Fruit fly (Drosophila melanogaster): ENCODE measurements around the gene mth.

mth gene

dm6 chr3L:346656-347640, at the start of gene mth:
Gene mth (minus strand): TSS chr3L:346957.
- peak; percentile 61 for TF ChIP-seq Jra (GFP tag; optimal IDR thresholded peaks at IDR 0.05)
- TF ChIP-seq lola (GFP tag; optimal IDR thresholded peaks at IDR 0.05): no peak
- peak; percentile 37 for TF ChIP-seq h (GFP tag; optimal IDR thresholded peaks at IDR 0.05)
- no peak for TF ChIP-seq Mio (GFP tag; optimal IDR thresholded peaks at IDR 0.05)
- no peak for TF ChIP-seq psq (GFP tag; optimal IDR thresholded peaks at IDR 0.05)
- peak; percentile 22 for TF ChIP-seq CG32264 (GFP tag; optimal IDR thresholded peaks at IDR 0.05)
- no peak for TF ChIP-seq Vsx2 (GFP tag; optimal IDR thresholded peaks at IDR 0.05; ENCODE audit: partially characterized antibody)
- no peak for TF ChIP-seq sage (GFP tag; optimal IDR thresholded peaks at IDR 0.05)
- peak; percentile 28 for TF ChIP-seq brk (GFP tag; optimal IDR thresholded peaks at IDR 0.05)
- TF ChIP-seq Hr83 (GFP tag; optimal IDR thresholded peaks at IDR 0.05; ENCODE audit: poor library complexity, severe bottlenecking): no peak
- TF ChIP-seq jim (GFP tag; optimal IDR thresholded peaks at IDR 0.05): no peak
- TF ChIP-seq N (GFP tag; optimal IDR thresholded peaks at IDR 0.05): peak; percentile 75
- no peak for TF ChIP-seq Dif (GFP tag; optimal IDR thresholded peaks at IDR 0.05; ENCODE audit: partially characterized antibody)
- TF ChIP-seq br (GFP tag; optimal IDR thresholded peaks at IDR 0.05): peak; percentile 38
- TF ChIP-seq rgr (GFP tag; optimal IDR thresholded peaks at IDR 0.05): peak; percentile 44
- no peak for TF ChIP-seq GATAd (GFP tag; optimal IDR thresholded peaks at IDR 0.05)
- no peak for TF ChIP-seq Myc (optimal IDR thresholded peaks at IDR 0.05)
- TF ChIP-seq OdsH (GFP tag; optimal IDR thresholded peaks at IDR 0.05): no peak
- TF ChIP-seq fru (GFP tag; optimal IDR thresholded peaks at IDR 0.05): peak; percentile 53
- TF ChIP-seq Sp1 (GFP tag; optimal IDR thresholded peaks at IDR 0.05): peak; percentile 41
- TF ChIP-seq dmrt93B (GFP tag; optimal IDR thresholded peaks at IDR 0.05): peak; percentile 6
- peak; percentile 62 for TF ChIP-seq HLH106 (tag; optimal IDR thresholded peaks at IDR 0.05)
- TF ChIP-seq Abd-B (GFP tag; optimal IDR thresholded peaks at IDR 0.05): no peak
- TF ChIP-seq Rel (GFP tag; optimal IDR thresholded peaks at IDR 0.05): peak; percentile 16
- TF ChIP-seq Rel (tag; optimal IDR thresholded peaks at IDR 0.05): peak; percentile 25
- TF ChIP-seq pan (optimal IDR thresholded peaks at IDR 0.05): no peak
- peak; percentile 47 for TF ChIP-seq CG9705 (GFP tag; optimal IDR thresholded peaks at IDR 0.05)
- TF ChIP-seq sv (GFP tag; optimal IDR thresholded peaks at IDR 0.05): peak; percentile 21
- peak; percentile 73 for TF ChIP-seq woc (GFP tag; optimal IDR thresholded peaks at IDR 0.05)
- peak; percentile 63 for TF ChIP-seq Hnf4 (GFP tag; optimal IDR thresholded peaks at IDR 0.05)
- peak; percentile 60 for TF ChIP-seq dsf (GFP tag; optimal IDR thresholded peaks at IDR 0.05; ENCODE audit: borderline replicate concordance)
- TF ChIP-seq ey (GFP tag; optimal IDR thresholded peaks at IDR 0.05): peak; percentile 20
- no peak for TF ChIP-seq CrebA (GFP tag; optimal IDR thresholded peaks at IDR 0.05; ENCODE audit: borderline replicate concordance)
- peak; percentile 42 for TF ChIP-seq Hr78 (GFP tag; optimal IDR thresholded peaks at IDR 0.05)
- peak in 1 of 2 experiments; percentile 62 for TF ChIP-seq foxo (GFP tag; optimal IDR thresholded peaks at IDR 0.05)

- TF ChIP-seq Mio (GFP tag; optimal IDR thresholded peaks at IDR 0.05) (no peak), h (GFP tag; optimal IDR thresholded peaks at IDR 0.05) (peak; percentile 1)
Observed at dm6 chr3L:395192-395591, 48.4 kb upstream of the mth start.

dm6 chr3L:392622-393159, 45.9 kb upstream of the mth start, which contains the start of gene trh:
Gene trh (minus strand): TSS chr3L:392633.
- TF ChIP-seq ey (GFP tag; optimal IDR thresholded peaks at IDR 0.05): no peak
- TF ChIP-seq dl (GFP tag; optimal IDR thresholded peaks at IDR 0.05; ENCODE audit: insufficient read depth in 1 of 2, partially characterized antibody in 2 of 2): peak; percentile 61 to 66
- TF ChIP-seq Vsx2 (GFP tag; optimal IDR thresholded peaks at IDR 0.05; ENCODE audit: partially characterized antibody): peak; percentile 8
- peak; percentile 60 for TF ChIP-seq Dif (GFP tag; optimal IDR thresholded peaks at IDR 0.05; ENCODE audit: partially characterized antibody)
- no peak for TF ChIP-seq pan (optimal IDR thresholded peaks at IDR 0.05)
- no peak for TF ChIP-seq brk (GFP tag; optimal IDR thresholded peaks at IDR 0.05)
- no peak for TF ChIP-seq dsf (GFP tag; optimal IDR thresholded peaks at IDR 0.05; ENCODE audit: borderline replicate concordance)
- TF ChIP-seq sv (GFP tag; optimal IDR thresholded peaks at IDR 0.05): no peak
- TF ChIP-seq N (GFP tag; optimal IDR thresholded peaks at IDR 0.05): no peak
- no peak for TF ChIP-seq Abd-B (GFP tag; optimal IDR thresholded peaks at IDR 0.05)
- no peak for TF ChIP-seq Hnf4 (GFP tag; optimal IDR thresholded peaks at IDR 0.05)
- no peak for TF ChIP-seq Hr78 (GFP tag; optimal IDR thresholded peaks at IDR 0.05)
- TF ChIP-seq CrebA (GFP tag; optimal IDR thresholded peaks at IDR 0.05; ENCODE audit: borderline replicate concordance): peak; percentile 23
- no peak for TF ChIP-seq jim (GFP tag; optimal IDR thresholded peaks at IDR 0.05)
- TF ChIP-seq Mio (GFP tag; optimal IDR thresholded peaks at IDR 0.05): no peak
- TF ChIP-seq Sp1 (GFP tag; optimal IDR thresholded peaks at IDR 0.05): no peak
- no peak for TF ChIP-seq CG32264 (GFP tag; optimal IDR thresholded peaks at IDR 0.05)
- no peak for TF ChIP-seq fru (GFP tag; optimal IDR thresholded peaks at IDR 0.05)
- no peak for TF ChIP-seq woc (GFP tag; optimal IDR thresholded peaks at IDR 0.05)
